Fruit fly (Drosophila melanogaster) whole organism, larva: ENCODE data around the gene alpha-Est10.

Experiments
- noc ChIP-seq: fragments of 200-800 bp; sonication (Bioruptor generic); optimal IDR thresholded peaks from 3 replicates; lab custom pipeline; 2019; ENCODE audit warnings: missing biosample characterization, mild to moderate bottlenecking, missing genetic modification characterization, moderate library complexity

Gene alpha-Est10

dm6 chr3R:7439306-7439810 lies 54.3 kb downstream of the alpha-Est10 start, which contains the start of gene CG14598:
Gene CG14598 (plus strand): TSS chr3R:7439760.
- no peak for TF ChIP-seq noc

dm6 chr3R:7438869-7439268 lies 54.8 kb downstream of the alpha-Est10 start:
- peak; percentile 18 for TF ChIP-seq noc
